Worm (Caenorhabditis elegans): ENCODE data around the gene M163.8.
A peak's percentile ranks its signal among the peaks of the same experiment; 100 is the strongest.
"Not testable (repeated sequence)": the region's sequence is repeated elsewhere in the genome, so short reads cannot be mapped to it uniquely, and the experiment has no call there.

The M163.8 gene

ce11 chrX:14527559-14527958 is 42.6 kb downstream of the M163.8 start, which contains the start of gene nspc-18:
Gene nspc-18 (minus strand): TSS chrX:14527659.
- TF ChIP-seq peb-1 (tag; optimal IDR thresholded peaks at IDR 0.05) (no peak), gmeb-1 (tag; optimal IDR thresholded peaks at IDR 0.05) (no peak), elt-3 (tag; optimal IDR thresholded peaks at IDR 0.05) (no peak), nhr-25 (tag; optimal IDR thresholded peaks at IDR 0.05) (no peak), lin-13 (GFP tag; optimal IDR thresholded peaks at IDR 0.05) (no peak), nhr-77 (tag; optimal IDR thresholded peaks at IDR 0.05) (no peak), nhr-12 (tag; optimal IDR thresholded peaks at IDR 0.05) (no peak)

ce11 chrX:14528399-14528798 is 43.5 kb downstream of the M163.8 start, which contains the start of gene nspc-19:
Gene nspc-19 (plus strand): TSS chrX:14528699.
- TF ChIP-seq egl-27 (tag; optimal IDR thresholded peaks at IDR 0.05); blmp-1 (tag; optimal IDR thresholded peaks at IDR 0.05; ENCODE audit: insufficient read depth); lin-39 (tag; optimal IDR thresholded peaks at IDR 0.05): not testable (repeated sequence)

- TF ChIP-seq mdl-1 (tag; optimal IDR thresholded peaks at IDR 0.05) = no peak
- TF ChIP-seq nhr-6 (tag; optimal IDR thresholded peaks at IDR 0.05) = no peak
- no peak for TF ChIP-seq nhr-237 (tag; optimal IDR thresholded peaks at IDR 0.05)
- no peak for TF ChIP-seq R02D3.7 (tag; optimal IDR thresholded peaks at IDR 0.05)
- no peak for TF ChIP-seq nhr-129 (tag; optimal IDR thresholded peaks at IDR 0.05)
- no peak for TF ChIP-seq ztf-4 (tag; optimal IDR thresholded peaks at IDR 0.05)
- TF ChIP-seq blmp-1 (tag; optimal IDR thresholded peaks at IDR 0.05; ENCODE audit: insufficient read depth) = no peak
- TF ChIP-seq nhr-77 (tag; optimal IDR thresholded peaks at IDR 0.05) = no peak
- TF ChIP-seq dmd-4 (tag; optimal IDR thresholded peaks at IDR 0.05) = no peak
These were observed 45.2 kb downstream of the M163.8 start, which contains the start of gene nspc-20 for ce11 chrX:14530107-14530506. Gene nspc-20 (minus strand): TSS chrX:14530207.

- TF ChIP-seq Y55F3AM.14 (GFP tag; optimal IDR thresholded peaks at IDR 0.05) = no peak
- no peak for TF ChIP-seq lin-13 (GFP tag; optimal IDR thresholded peaks at IDR 0.05)
- TF ChIP-seq F13H6.1 (tag; optimal IDR thresholded peaks at IDR 0.05) = no peak
- no peak for TF ChIP-seq nhr-12 (tag; optimal IDR thresholded peaks at IDR 0.05)
- no peak for TF ChIP-seq egl-27 (tag; optimal IDR thresholded peaks at IDR 0.05)
- TF ChIP-seq unc-39 (tag; optimal IDR thresholded peaks at IDR 0.05) = no peak
These were observed 49.2 kb downstream of the M163.8 start, which contains the start of gene T24C2.5 for ce11 chrX:14534117-14534516. Gene T24C2.5 (plus strand): TSS chrX:14534417.

ce11 chrX:14534596-14534995 is 49.7 kb downstream of the M163.8 start:
- peak; percentile 29 for TF ChIP-seq sma-9 (GFP tag; optimal IDR thresholded peaks at IDR 0.05)
- no peak for TF ChIP-seq sma-9 (tag; optimal IDR thresholded peaks at IDR 0.05)
- no peak for TF ChIP-seq nhr-129 (tag; optimal IDR thresholded peaks at IDR 0.05)
- no peak for TF ChIP-seq mdl-1 (tag; optimal IDR thresholded peaks at IDR 0.05)
- no peak for TF ChIP-seq nhr-23 (tag; optimal IDR thresholded peaks at IDR 0.05)
- no peak for TF ChIP-seq peb-1 (tag; optimal IDR thresholded peaks at IDR 0.05)
- no peak for TF ChIP-seq skn-1 (tag; optimal IDR thresholded peaks at IDR 0.05)
- TF ChIP-seq unc-55 (GFP tag; optimal IDR thresholded peaks at IDR 0.05) = no peak
